Worm (Caenorhabditis elegans) whole organism, mixed stage, embryonic: ENCODE measurements around the gene T11F9.7.

Source experiments
- M03D4.4 ChIP-seq: sonication (generic microtip); optimal IDR thresholded peaks from 2 replicates; lab custom pipeline; 2017; ENCODE audit warnings: mild to moderate bottlenecking, missing genetic modification characterization, missing compliant biosample characterization
- bed-3 ChIP-seq: fragments of 200-800 bp; sonication (Bioruptor generic); optimal IDR thresholded peaks from 3 replicates; lab custom pipeline; 2018; ENCODE audit warnings: mild to moderate bottlenecking, missing genetic modification characterization, moderate library complexity, missing compliant biosample characterization
- blmp-1 ChIP-seq: fragments of 150-350 bp; optimal IDR thresholded peaks from 2 replicates; lab custom pipeline; 2014; ENCODE audit warnings: missing biosample characterization, missing genetic modification characterization
- ceh-39 ChIP-seq: fragments of 150-350 bp; optimal IDR thresholded peaks from 2 replicates; lab custom pipeline; 2014; ENCODE audit warnings: missing biosample characterization, missing genetic modification characterization
- ceh-43 ChIP-seq: fragments of 200-800 bp; sonication (Bioruptor generic); optimal IDR thresholded peaks from 2 replicates; lab custom pipeline; 2018; ENCODE audit warnings: mild to moderate bottlenecking, missing genetic modification characterization, moderate library complexity, missing compliant biosample characterization
- ceh-83 ChIP-seq: fragments of 200-800 bp; sonication (Bioruptor generic); optimal IDR thresholded peaks from 2 replicates; lab custom pipeline; 2018; ENCODE audit warnings: mild to moderate bottlenecking, missing genetic modification characterization, missing compliant biosample characterization
- ces-1 ChIP-seq: fragments of 150-350 bp; optimal IDR thresholded peaks from 2 replicates; lab custom pipeline; 2014; ENCODE audit warnings: missing biosample characterization, missing genetic modification reagents, missing genetic modification characterization
- cnd-1 ChIP-seq: fragments of 200-800 bp; sonication (Bioruptor generic); optimal IDR thresholded peaks from 2 replicates; lab custom pipeline; 2018; ENCODE audit warnings: mild to moderate bottlenecking, missing genetic modification characterization, missing compliant biosample characterization
- drap-1 ChIP-seq: fragments of 200-800 bp; sonication (Bioruptor generic); optimal IDR thresholded peaks from 3 replicates; lab custom pipeline; 2018; ENCODE audit warnings: mild to moderate bottlenecking, missing genetic modification characterization, missing compliant biosample characterization
- elt-3 ChIP-seq: fragments of 150-350 bp; optimal IDR thresholded peaks from 2 replicates; lab custom pipeline; 2014; ENCODE audit warnings: missing biosample characterization, missing genetic modification characterization
- flh-1 ChIP-seq: fragments of 200-800 bp; sonication (Bioruptor generic); optimal IDR thresholded peaks from 2 replicates; lab custom pipeline; 2018; ENCODE audit warnings: mild to moderate bottlenecking, missing genetic modification characterization, moderate library complexity, missing compliant biosample characterization
- ham-2 ChIP-seq: fragments of 200-800 bp; sonication (Bioruptor generic); optimal IDR thresholded peaks from 2 replicates; lab custom pipeline; 2018; ENCODE audit warnings: mild to moderate bottlenecking, missing genetic modification characterization, missing compliant biosample characterization
- hlh-1 ChIP-seq: fragments of 150-350 bp; optimal IDR thresholded peaks from 2 replicates; lab custom pipeline; 2014; ENCODE audit warnings: missing biosample characterization, missing genetic modification reagents, missing genetic modification characterization
- lin-13 ChIP-seq: fragments of 150-350 bp; optimal IDR thresholded peaks from 2 replicates; lab custom pipeline; 2014; ENCODE audit warnings: missing biosample characterization, missing genetic modification characterization
- lin-32 ChIP-seq: fragments of 200-800 bp; sonication (Bioruptor generic); optimal IDR thresholded peaks from 2 replicates; lab custom pipeline; 2018; ENCODE audit warnings: mild to moderate bottlenecking, missing genetic modification characterization, missing compliant biosample characterization
- lsy-2 ChIP-seq: fragments of 150-350 bp; optimal IDR thresholded peaks from 2 replicates; lab custom pipeline; 2014; ENCODE audit warnings: missing biosample characterization, missing genetic modification characterization
- mep-1 ChIP-seq: fragments of 150-350 bp; optimal IDR thresholded peaks from 2 replicates; lab custom pipeline; 2017; ENCODE audit warnings: missing biosample characterization, missing genetic modification reagents, missing genetic modification characterization, inconsistent platforms
- mls-2 ChIP-seq: sonication (generic microtip); optimal IDR thresholded peaks from 2 replicates; lab custom pipeline; 2016; ENCODE audit warnings: mild to moderate bottlenecking, missing genetic modification characterization, moderate library complexity, missing compliant biosample characterization
- nhr-2 ChIP-seq: fragments of 150-350 bp; optimal IDR thresholded peaks from 2 replicates; lab custom pipeline; 2014; ENCODE audit warnings: missing biosample characterization, missing genetic modification characterization
- nhr-237 ChIP-seq: fragments of 150-350 bp; optimal IDR thresholded peaks from 2 replicates; lab custom pipeline; 2014; ENCODE audit warnings: missing biosample characterization, missing genetic modification characterization
- nhr-28 ChIP-seq: fragments of 150-350 bp; optimal IDR thresholded peaks from 2 replicates; lab custom pipeline; 2014; ENCODE audit warnings: missing biosample characterization, missing genetic modification characterization
- nhr-76 ChIP-seq: sonication (generic microtip); optimal IDR thresholded peaks from 2 replicates; lab custom pipeline; 2017; ENCODE audit warnings: missing biosample characterization, missing genetic modification characterization
- pha-4 ChIP-seq: fragments of 150-350 bp; optimal IDR thresholded peaks from 2 replicates; lab custom pipeline; 2018; ENCODE audit warnings: missing biosample characterization, missing genetic modification reagents, missing genetic modification characterization
- sem-2 ChIP-seq: fragments of 200-800 bp; sonication (Bioruptor generic); optimal IDR thresholded peaks from 2 replicates; lab custom pipeline; 2018; ENCODE audit warnings: mild to moderate bottlenecking, missing genetic modification characterization, missing compliant biosample characterization
- sptf-1 ChIP-seq: sonication (generic microtip); optimal IDR thresholded peaks from 2 replicates; lab custom pipeline; 2017; ENCODE audit warnings: mild to moderate bottlenecking, missing genetic modification characterization, moderate library complexity, missing compliant biosample characterization
- unc-120 ChIP-seq: sonication (generic microtip); optimal IDR thresholded peaks from 2 replicates; lab custom pipeline; 2017; ENCODE audit warnings: missing genetic modification characterization, missing compliant biosample characterization; ENCODE audit not compliant: poor library complexity, severe bottlenecking
- unc-39 ChIP-seq: fragments of 150-350 bp; optimal IDR thresholded peaks from 2 replicates; lab custom pipeline; 2014; ENCODE audit warnings: missing biosample characterization, missing genetic modification characterization
- unc-62 ChIP-seq: fragments of 150-350 bp; optimal IDR thresholded peaks from 2 replicates; lab custom pipeline; 2014; ENCODE audit warnings: missing biosample characterization, missing genetic modification reagents, missing genetic modification characterization
- zip-8 ChIP-seq: fragments of 150-350 bp; optimal IDR thresholded peaks from 2 replicates; lab custom pipeline; 2014; ENCODE audit warnings: missing biosample characterization, missing genetic modification characterization
- ztf-11 ChIP-seq: fragments of 150-350 bp; optimal IDR thresholded peaks from 2 replicates; lab custom pipeline; 2014; ENCODE audit warnings: missing biosample characterization, missing genetic modification characterization

Gene T11F9.7

ce11 chrV:11500980-11501379 lies 25.2 kb downstream of the T11F9.7 start:
- TF ChIP-seq elt-3 (tag; lab: Kevin White, UChicago) (no peak), pha-4 (tag; lab: Kevin White, UChicago) (no peak), bed-3 (GFP tag; lab: Kevin White, UChicago) (no peak), ceh-43 (GFP tag; lab: Kevin White, UChicago) (no peak), unc-39 (no peak), ceh-83 (GFP tag; lab: Kevin White, UChicago) (no peak), sem-2 (GFP tag; lab: Kevin White, UChicago) (no peak), ztf-11 (tag; lab: Kevin White, UChicago) (no peak), lin-13 (tag; lab: Kevin White, UChicago) (no peak), flh-1 (no peak), nhr-28 (tag; lab: Kevin White, UChicago) (no peak), hlh-1 (tag; lab: Kevin White, UChicago) (no peak), blmp-1 (tag; lab: Kevin White, UChicago) (no peak), sptf-1 (tag; lab: Kevin White, UChicago) (no peak)
- TF ChIP-seq, all 35 proteins: peak for 0

- TF ChIP-seq mls-2 (tag; lab: Kevin White, UChicago) (no peak), elt-3 (tag; lab: Kevin White, UChicago) (no peak), ztf-11 (tag; lab: Kevin White, UChicago) (no peak), ham-2 (no peak), nhr-2 (no peak), ceh-43 (GFP tag; lab: Kevin White, UChicago) (no peak)
These were observed 27.5 kb downstream of the T11F9.7 start, which contains the start of gene C55A6.12 for ce11 chrV:11503081-11503751. TSS of gene C55A6.12 (minus strand) at chrV:11503131.

DNA sequence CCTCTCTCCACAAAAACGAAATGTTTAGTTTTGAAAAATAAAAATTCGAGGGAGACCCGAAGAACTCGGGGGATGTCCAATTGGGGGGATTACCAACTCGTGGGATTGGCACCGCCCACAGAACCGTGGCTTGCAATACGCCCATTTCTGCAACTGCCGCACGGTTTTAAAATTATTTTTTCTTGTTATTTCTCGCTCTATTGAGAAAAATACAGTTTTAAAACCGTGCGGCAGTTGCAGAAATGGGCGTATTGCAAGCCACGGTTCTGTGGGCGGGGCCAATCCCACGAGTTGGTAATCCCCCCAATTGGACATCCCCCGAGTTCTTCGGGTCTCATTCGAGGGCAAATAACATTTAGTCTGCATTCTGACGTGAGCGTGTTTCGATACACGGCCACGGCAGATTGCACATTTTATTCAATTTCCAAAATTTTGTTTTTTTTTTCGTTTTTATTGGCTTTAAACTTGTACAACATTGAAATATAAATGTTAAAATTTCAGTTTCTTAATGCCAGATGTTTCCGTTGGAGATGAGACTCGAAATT lies 29.2 kb downstream of the T11F9.7 start, which contains the start of the genes C55A6.1 and C55A6.10:
C55A6.1 (minus strand) TSS at position 116 of the 545 bp plus-strand sequence.
C55A6.10 (plus strand) TSS at position 495 of the 545 bp plus-strand sequence.
- TF ChIP-seq sptf-1 (tag; lab: Kevin White, UChicago) (peak; percentile 41), lin-13 (tag; lab: Kevin White, UChicago) (peak; percentile 12), ces-1 (GFP tag; lab: Kevin White, UChicago) (peak; percentile 68), drap-1 (peak; percentile 43), hlh-1 (tag; lab: Kevin White, UChicago) (peak; percentile 1), nhr-237 (tag; lab: Kevin White, UChicago) (peak; percentile 10), M03D4.4 (tag; lab: Kevin White, UChicago) (peak; percentile 1), lsy-2 (tag; lab: Kevin White, UChicago) (peak; percentile 31), mep-1 (tag; lab: Kevin White, UChicago) (peak; percentile 36), cnd-1 (tag; lab: Kevin White, UChicago) (peak; percentile 25)

DNA sequence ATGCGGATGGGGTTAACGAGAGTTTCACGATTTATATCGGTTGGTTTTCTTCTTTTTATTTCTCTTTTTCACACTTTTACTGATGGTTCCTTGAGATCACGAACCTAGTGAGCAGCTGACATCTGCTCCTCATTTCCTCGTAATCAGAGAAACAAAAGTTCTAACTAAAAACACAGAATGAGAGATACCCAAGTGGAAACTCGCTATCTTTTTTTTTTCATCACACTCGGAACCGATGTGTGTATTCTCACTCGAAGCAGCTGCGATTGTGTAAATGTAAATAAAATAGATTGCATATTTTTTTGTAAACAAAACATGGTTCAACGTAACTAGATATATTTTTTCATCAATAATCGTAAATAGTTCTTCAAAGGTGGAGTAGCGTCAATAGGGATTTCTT lies 30.6 kb downstream of the T11F9.7 start:
- TF ChIP-seq ham-2, result no peak
- peak; percentile 82 for TF ChIP-seq hlh-1 (tag; lab: Kevin White, UChicago)
- no peak for TF ChIP-seq flh-1
- no peak for TF ChIP-seq zip-8 (tag; lab: Kevin White, UChicago)
- TF ChIP-seq lin-32 (GFP tag; lab: Kevin White, UChicago), result no peak
- TF ChIP-seq nhr-237 (tag; lab: Kevin White, UChicago), result no peak
- no peak for TF ChIP-seq nhr-76 (tag; lab: Kevin White, UChicago)
- TF ChIP-seq cnd-1 (tag; lab: Kevin White, UChicago), result no peak
- no peak for TF ChIP-seq drap-1
- TF ChIP-seq bed-3 (GFP tag; lab: Kevin White, UChicago), result no peak
- no peak for TF ChIP-seq ces-1 (GFP tag; lab: Kevin White, UChicago)
- TF ChIP-seq nhr-28 (tag; lab: Kevin White, UChicago), result no peak
- TF ChIP-seq ceh-39, result no peak
- no peak for TF ChIP-seq mls-2 (tag; lab: Kevin White, UChicago)
- no peak for TF ChIP-seq sem-2 (GFP tag; lab: Kevin White, UChicago)
- peak; percentile 55 for TF ChIP-seq unc-120 (tag; lab: Kevin White, UChicago)
- no peak for TF ChIP-seq lsy-2 (tag; lab: Kevin White, UChicago)
- no peak for TF ChIP-seq ceh-43 (GFP tag; lab: Kevin White, UChicago)

DNA sequence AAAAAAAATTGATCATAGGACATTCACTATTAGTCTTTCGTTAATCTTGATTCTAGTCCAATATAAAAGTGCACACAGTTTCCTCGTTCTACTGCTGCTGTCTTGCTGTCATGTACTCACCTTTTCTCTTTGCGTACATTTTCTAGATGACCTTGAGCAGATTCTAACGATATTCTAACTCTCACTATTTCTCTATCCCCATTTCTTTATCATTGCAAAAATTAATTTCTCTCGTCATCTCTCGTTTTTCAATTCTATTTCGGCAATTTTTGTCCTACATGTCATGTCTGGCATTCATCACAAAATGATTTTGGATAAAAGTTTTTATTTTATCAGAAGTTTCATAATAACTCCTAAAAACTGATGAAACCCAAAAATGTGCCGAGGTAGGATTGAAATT lies 33.0 kb downstream of the T11F9.7 start, which contains the start of gene ttll-5:
ttll-5 (plus strand) TSS at position 288 of the 400 bp plus-strand sequence.
- no peak for TF ChIP-seq lin-32 (GFP tag; lab: Kevin White, UChicago)
- TF ChIP-seq M03D4.4 (tag; lab: Kevin White, UChicago), result no peak
- no peak for TF ChIP-seq ztf-11 (tag; lab: Kevin White, UChicago)
- TF ChIP-seq nhr-28 (tag; lab: Kevin White, UChicago), result no peak
- TF ChIP-seq lsy-2 (tag; lab: Kevin White, UChicago), result no peak
- TF ChIP-seq cnd-1 (tag; lab: Kevin White, UChicago), result no peak
- TF ChIP-seq drap-1, result no peak
- TF ChIP-seq unc-62, result no peak
